Fruit fly (Drosophila melanogaster) whole organism, prepupa: Measurements from ENCODE around the gene Ctr1A.
A peak's percentile ranks its signal among the peaks of the same experiment; 100 is the strongest.

Experiments used
- CG10631 ChIP-seq: fragments of 200-800 bp; sonication (Bioruptor generic); optimal IDR thresholded peaks from 2 replicates; lab custom pipeline; 2016; ENCODE audit warnings: missing biosample characterization, missing genetic modification characterization
- CG10669 ChIP-seq: fragments of 200-800 bp; sonication (Bioruptor generic); optimal IDR thresholded peaks from 3 replicates; lab custom pipeline; 2018; ENCODE audit warnings: missing biosample characterization, mild to moderate bottlenecking, missing genetic modification characterization, moderate library complexity
- CG11294 ChIP-seq: fragments of 200-800 bp; sonication (Bioruptor generic); IDR thresholded peaks from 2 replicates; pipeline ENCODE4 v1.3.6; 2022; ENCODE audit warnings: missing biosample characterization, missing genetic modification characterization
- CG11762 ChIP-seq: fragments of 200-800 bp; sonication (Bioruptor generic); optimal IDR thresholded peaks from 3 replicates; lab custom pipeline; 2016; ENCODE audit warnings: missing biosample characterization, missing genetic modification characterization; ENCODE audit not compliant: insufficient read depth
- CG11902 ChIP-seq: fragments of 200-800 bp; sonication (Bioruptor generic); optimal IDR thresholded peaks from 3 replicates; lab custom pipeline; 2016; ENCODE audit warnings: missing biosample characterization, missing genetic modification characterization
- CG15336 ChIP-seq: fragments of 200-800 bp; sonication (Bioruptor generic); IDR thresholded peaks from 2 replicates; pipeline ENCODE4 v1.3.6; 2022; ENCODE audit warnings: missing biosample characterization, missing genetic modification characterization
- CG1621 ChIP-seq: fragments of 200-800 bp; sonication (Bioruptor generic); optimal IDR thresholded peaks from 3 replicates; lab custom pipeline; 2018; ENCODE audit warnings: missing biosample characterization, mild to moderate bottlenecking, missing genetic modification characterization
- CG3032 ChIP-seq: fragments of 200-800 bp; optimal IDR thresholded peaks from 2 replicates; lab custom pipeline; 2019; ENCODE audit warnings: missing biosample characterization, mild to moderate bottlenecking, missing genetic modification characterization, moderate library complexity
- CG31627 ChIP-seq: fragments of 200-800 bp; sonication (Bioruptor generic); optimal IDR thresholded peaks from 3 replicates; lab custom pipeline; 2016; ENCODE audit warnings: missing biosample characterization, missing genetic modification characterization
- CG34406 ChIP-seq: fragments of 200-800 bp; sonication (Bioruptor generic); optimal IDR thresholded peaks from 3 replicates; lab custom pipeline; 2016; ENCODE audit warnings: missing biosample characterization, missing genetic modification characterization
- CG3919 ChIP-seq: fragments of 200-800 bp; sonication (Bioruptor generic); optimal IDR thresholded peaks from 3 replicates; lab custom pipeline; 2016; ENCODE audit warnings: missing biosample characterization, missing genetic modification characterization
- CG4318 ChIP-seq: fragments of 200-800 bp; sonication (Bioruptor generic); optimal IDR thresholded peaks from 3 replicates; lab custom pipeline; 2017; ENCODE audit warnings: missing biosample characterization, mild to moderate bottlenecking, missing genetic modification characterization
- CG6792 ChIP-seq: fragments of 200-800 bp; sonication (Bioruptor generic); optimal IDR thresholded peaks from 3 replicates; lab custom pipeline; 2016; ENCODE audit warnings: missing biosample characterization, missing genetic modification characterization
- CG6808 ChIP-seq: fragments of 200-800 bp; sonication (Bioruptor generic); optimal IDR thresholded peaks from 3 replicates; lab custom pipeline; 2017; ENCODE audit warnings: missing biosample characterization, missing genetic modification characterization, mild to moderate bottlenecking, moderate library complexity, missing genetic modification reagents
- CG6854 ChIP-seq: fragments of 200-800 bp; sonication (Bioruptor generic); optimal IDR thresholded peaks from 2 replicates; lab custom pipeline; 2017; ENCODE audit warnings: missing biosample characterization, mild to moderate bottlenecking, missing genetic modification characterization
- CG7368 ChIP-seq: fragments of 200-800 bp; sonication (Bioruptor generic); optimal IDR thresholded peaks from 3 replicates; lab custom pipeline; 2016; ENCODE audit warnings: missing biosample characterization, missing genetic modification characterization
- CG8119 ChIP-seq: fragments of 200-800 bp; sonication (Bioruptor generic); IDR thresholded peaks from 3 replicates; pipeline ENCODE4 v1.3.6; 2022; ENCODE audit warnings: missing biosample characterization, missing genetic modification characterization
- CG8319 ChIP-seq: fragments of 200-800 bp; sonication (Bioruptor generic); optimal IDR thresholded peaks from 3 replicates; lab custom pipeline; 2016; ENCODE audit warnings: missing biosample characterization, missing genetic modification characterization
- CG8632 ChIP-seq: fragments of 200-800 bp; sonication (Bioruptor generic); optimal IDR thresholded peaks from 3 replicates; lab custom pipeline; 2016; ENCODE audit warnings: missing biosample characterization, missing genetic modification characterization
- CG9139 ChIP-seq: fragments of 200-800 bp; sonication (Bioruptor generic); optimal IDR thresholded peaks from 3 replicates; lab custom pipeline; 2017; ENCODE audit warnings: missing biosample characterization, mild to moderate bottlenecking, missing genetic modification characterization
- Eip75B ChIP-seq: fragments of 200-800 bp; sonication (Bioruptor generic); optimal IDR thresholded peaks from 3 replicates; lab custom pipeline; 2016; ENCODE audit warnings: missing biosample characterization, missing genetic modification characterization
- Eip78C ChIP-seq: fragments of 200-800 bp; sonication (Bioruptor generic); peaks from one replicate; lab custom pipeline; 2016; ENCODE audit warnings: missing biosample characterization, missing genetic modification characterization
- Eip93F ChIP-seq: fragments of 200-800 bp; sonication (Bioruptor generic); optimal IDR thresholded peaks from 2 replicates; lab custom pipeline; 2016; ENCODE audit warnings: missing biosample characterization, mild to moderate bottlenecking, missing genetic modification characterization
- Ets21C ChIP-seq: fragments of 200-800 bp; sonication (Bioruptor generic); optimal IDR thresholded peaks from 3 replicates; lab custom pipeline; 2016; ENCODE audit warnings: missing biosample characterization, missing genetic modification characterization
- Ets96B ChIP-seq: fragments of 200-800 bp; optimal IDR thresholded peaks from 2 replicates; lab custom pipeline; 2019; ENCODE audit warnings: missing biosample characterization, mild to moderate bottlenecking, missing genetic modification characterization, moderate library complexity
- Gug ChIP-seq: fragments of 200-800 bp; sonication (Bioruptor generic); IDR thresholded peaks from 2 replicates; pipeline ENCODE4 v1.3.6; 2022; ENCODE audit warnings: missing biosample characterization, missing genetic modification characterization
- Hr38 ChIP-seq: sonication (Bioruptor generic); optimal IDR thresholded peaks from 2 replicates; lab custom pipeline; 2016; ENCODE audit warnings: missing biosample characterization, missing genetic modification characterization
- Hr39 ChIP-seq: fragments of 200-800 bp; sonication (Bioruptor generic); optimal IDR thresholded peaks from 2 replicates; lab custom pipeline; 2016; ENCODE audit warnings: missing biosample characterization, missing genetic modification characterization
- Hr4 ChIP-seq: fragments of 200-800 bp; sonication (Bioruptor generic); optimal IDR thresholded peaks from 3 replicates; lab custom pipeline; 2016; ENCODE audit warnings: missing biosample characterization, missing genetic modification characterization
- Lpt ChIP-seq: fragments of 200-800 bp; sonication (Bioruptor generic); optimal IDR thresholded peaks from 3 replicates; lab custom pipeline; 2016; ENCODE audit warnings: missing biosample characterization, missing genetic modification characterization
- Met ChIP-seq: fragments of 200-800 bp; sonication (Bioruptor generic); optimal IDR thresholded peaks from 3 replicates; lab custom pipeline; 2016; ENCODE audit warnings: missing biosample characterization, missing genetic modification characterization
- Smox ChIP-seq: fragments of 200-800 bp; sonication (Bioruptor generic); optimal IDR thresholded peaks from 3 replicates; lab custom pipeline; 2016; ENCODE audit warnings: missing biosample characterization, missing genetic modification characterization
- Sox102F ChIP-seq: fragments of 200-800 bp; sonication (Bioruptor generic); optimal IDR thresholded peaks from 2 replicates; lab custom pipeline; 2016; ENCODE audit warnings: missing biosample characterization, mild to moderate bottlenecking, missing genetic modification characterization
- Sox15 ChIP-seq: fragments of 200-800 bp; sonication (Bioruptor generic); optimal IDR thresholded peaks from 3 replicates; lab custom pipeline; 2016; ENCODE audit warnings: missing biosample characterization, missing genetic modification characterization
- achi ChIP-seq: fragments of 200-800 bp; sonication (Bioruptor generic); optimal IDR thresholded peaks from 3 replicates; lab custom pipeline; 2016; ENCODE audit warnings: missing biosample characterization, missing genetic modification characterization
- acj6 ChIP-seq: fragments of 200-800 bp; sonication (Bioruptor generic); optimal IDR thresholded peaks from 3 replicates; lab custom pipeline; 2016; ENCODE audit warnings: missing biosample characterization, missing genetic modification characterization
- cyc ChIP-seq: fragments of 200-800 bp; sonication (Bioruptor generic); optimal IDR thresholded peaks from 3 replicates; lab custom pipeline; 2016; ENCODE audit warnings: missing biosample characterization, missing genetic modification characterization
- esn ChIP-seq: fragments of 200-800 bp; sonication (Bioruptor generic); optimal IDR thresholded peaks from 2 replicates; lab custom pipeline; 2016; ENCODE audit warnings: missing biosample characterization, mild to moderate bottlenecking, missing genetic modification characterization, moderate library complexity
- fd85E ChIP-seq: fragments of 200-800 bp; sonication (Bioruptor generic); optimal IDR thresholded peaks from 3 replicates; lab custom pipeline; 2016; ENCODE audit warnings: missing biosample characterization, missing genetic modification characterization
- fkh ChIP-seq: fragments of 200-800 bp; sonication (Bioruptor generic); optimal IDR thresholded peaks from 3 replicates; lab custom pipeline; 2017; ENCODE audit warnings: missing biosample characterization, mild to moderate bottlenecking, missing genetic modification characterization, moderate library complexity
- net ChIP-seq: fragments of 200-800 bp; sonication (Bioruptor generic); optimal IDR thresholded peaks from 3 replicates; lab custom pipeline; 2016; ENCODE audit warnings: missing biosample characterization, missing genetic modification characterization
- salr ChIP-seq, 2 experiments: fragments of 200-800 bp; sonication (Bioruptor generic); optimal IDR thresholded peaks; 3 replicates each; lab custom pipeline; 2016 to 2018; ENCODE audit warnings: missing biosample characterization in 2 of 2, missing genetic modification characterization in 2 of 2, mild to moderate bottlenecking in 1 of 2
- ss ChIP-seq, 2 experiments: fragments of 200-800 bp; sonication (Bioruptor generic); optimal IDR thresholded peaks; 2 replicates in 1 of 2; 3 replicates in 1 of 2; lab custom pipeline; 2017 to 2018; ENCODE audit warnings: mild to moderate bottlenecking in 2 of 2, missing biosample characterization in 2 of 2, missing genetic modification characterization in 2 of 2, moderate library complexity in 1 of 2
- svp ChIP-seq: fragments of 200-800 bp; sonication (Bioruptor generic); peaks from one replicate; lab custom pipeline; 2016; ENCODE audit warnings: missing biosample characterization, missing genetic modification characterization
- topi ChIP-seq: fragments of 200-800 bp; sonication (Bioruptor generic); optimal IDR thresholded peaks from 3 replicates; lab custom pipeline; 2016; ENCODE audit warnings: missing biosample characterization, missing genetic modification characterization
- vri ChIP-seq: fragments of 200-800 bp; sonication (Bioruptor generic); optimal IDR thresholded peaks from 3 replicates; lab custom pipeline; 2016; ENCODE audit warnings: missing biosample characterization, mild to moderate bottlenecking, missing genetic modification characterization

Gene Ctr1A

DNA sequence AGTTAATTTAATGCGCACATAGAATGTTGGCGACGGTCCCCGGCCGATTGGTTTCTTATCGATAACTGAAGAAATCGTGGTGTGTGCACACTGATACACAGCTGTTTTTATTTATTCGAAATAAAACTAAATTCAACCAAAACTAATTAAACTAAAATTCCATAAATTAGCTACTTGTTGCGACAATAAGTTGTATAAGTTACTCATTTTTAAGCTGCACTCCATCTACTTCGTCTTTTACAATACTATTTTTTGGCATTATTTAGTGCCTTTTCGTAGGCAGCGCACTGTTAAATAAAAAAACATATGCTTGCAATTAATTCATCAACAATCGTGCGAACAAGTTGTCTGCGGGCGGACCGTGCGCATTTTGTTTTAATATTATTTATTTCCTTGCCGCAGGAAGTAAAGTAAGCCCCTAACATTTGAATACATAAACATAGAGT is at the start of gene Ctr1A, which contains the start of gene CG3224:
TSS of gene Ctr1A (plus strand) at position 256 of the 446 bp plus-strand sequence.
TSS of gene CG3224 (minus strand) at position 71 of the 446 bp plus-strand sequence.
- no peak for TF ChIP-seq salr (GFP tag; optimal IDR thresholded peaks at IDR 0.05; lab: Kevin White, UChicago)
- no peak for TF ChIP-seq CG31627 (GFP tag; lab: Kevin White, UChicago)
- no peak for TF ChIP-seq CG11902
- no peak for TF ChIP-seq CG34406 (GFP tag; lab: Kevin White, UChicago)
- no peak for TF ChIP-seq Hr4 (GFP tag; lab: Kevin White, UChicago)
- TF ChIP-seq CG8632 (GFP tag; lab: Kevin White, UChicago), result no peak
- peak; percentile 53 for TF ChIP-seq Eip78C (GFP tag; lab: Kevin White, UChicago)
- TF ChIP-seq CG3919 (GFP tag; lab: Kevin White, UChicago), result no peak
- TF ChIP-seq cyc (GFP tag; lab: Kevin White, UChicago), result no peak
- TF ChIP-seq Sox15 (GFP tag; lab: Kevin White, UChicago), result no peak
- no peak for TF ChIP-seq CG4318
- TF ChIP-seq Eip75B (GFP tag; lab: Kevin White, UChicago), result peak; percentile 3
- no peak for TF ChIP-seq CG10631
- TF ChIP-seq fd85E (GFP tag; lab: Kevin White, UChicago), result no peak
- no peak for TF ChIP-seq Gug (GFP tag; lab: Robert Waterston, UW)
- TF ChIP-seq CG6792, result no peak
- no peak for TF ChIP-seq Hr39
- TF ChIP-seq CG8319 (GFP tag; lab: Kevin White, UChicago), result no peak
- TF ChIP-seq Met, result peak; percentile 12
- no peak for TF ChIP-seq Ets21C (GFP tag; lab: Kevin White, UChicago)
- TF ChIP-seq ss (GFP tag; optimal IDR thresholded peaks at IDR 0.05; lab: Kevin White, UChicago), result no peak
- peak; percentile 20 for TF ChIP-seq Sox102F
- TF ChIP-seq achi, result no peak
- no peak for TF ChIP-seq svp
- peak; percentile 7 for TF ChIP-seq CG10669 (GFP tag; lab: Kevin White, UChicago)
- TF ChIP-seq CG3032 (tag; lab: Kevin White, UChicago), result no peak
- TF ChIP-seq CG6854 (GFP tag; lab: Kevin White, UChicago), result peak; percentile 9
- TF ChIP-seq CG1621 (tag; lab: Kevin White, UChicago), result no peak
- no peak for TF ChIP-seq Ets96B (tag; lab: Kevin White, UChicago)
- no peak for TF ChIP-seq CG7368
- no peak for TF ChIP-seq CG11762 (GFP tag; lab: Kevin White, UChicago)
- TF ChIP-seq topi (GFP tag; lab: Kevin White, UChicago), result no peak
- no peak for TF ChIP-seq CG9139 (GFP tag; lab: Kevin White, UChicago)
- TF ChIP-seq fkh (GFP tag; lab: Kevin White, UChicago), result peak; percentile 33
- no peak for TF ChIP-seq Lpt
- TF ChIP-seq CG6808 (GFP tag; lab: Kevin White, UChicago), result no peak
- TF ChIP-seq Eip93F (GFP tag; lab: Kevin White, UChicago), result no peak
- TF ChIP-seq Hr38 (GFP tag; lab: Kevin White, UChicago), result no peak
- TF ChIP-seq net (GFP tag; lab: Kevin White, UChicago), result no peak
- TF ChIP-seq esn (GFP tag; lab: Kevin White, UChicago), result peak; percentile 48
- TF ChIP-seq CG15336 (GFP tag; lab: Robert Waterston, UW), result no peak
- TF ChIP-seq CG11294 (GFP tag; lab: Robert Waterston, UW), result no peak
- TF ChIP-seq acj6 (GFP tag; lab: Kevin White, UChicago), result no peak
- TF ChIP-seq CG8119 (GFP tag; lab: Robert Waterston, UW), result no peak; the same call in 2 of the 3 replicates
- peak; percentile 1 for TF ChIP-seq vri (GFP tag; lab: Kevin White, UChicago)
- no peak for TF ChIP-seq Smox
